Worm (Caenorhabditis elegans): Measurements from ENCODE around the gene clec-252.

clec-252 gene

ce11 chrV:18746937-18747660 lies 1.5 kb downstream of the clec-252 start, which contains the start of gene clec-251:
TSS of gene clec-251 (minus strand) at chrV:18746987.
- no peak for TF ChIP-seq cog-1 (tag; optimal IDR thresholded peaks at IDR 0.05)
- no peak for TF ChIP-seq klf-2 (GFP tag; conservative IDR thresholded peaks at IDR 0.05)
- no peak for TF ChIP-seq med-1 (GFP tag; optimal IDR thresholded peaks at IDR 0.05; ENCODE audit: insufficient read depth)
- no peak for TF ChIP-seq tab-1 (GFP tag; IDR thresholded peaks at IDR 0.05)
- TF ChIP-seq ztf-23 (GFP tag; IDR thresholded peaks at IDR 0.05) = no peak
- TF ChIP-seq flt-1 (GFP tag; IDR thresholded peaks at IDR 0.05) = no peak

- no peak for TF ChIP-seq klf-2 (GFP tag; conservative IDR thresholded peaks at IDR 0.05)
- no peak for TF ChIP-seq med-1 (GFP tag; optimal IDR thresholded peaks at IDR 0.05; ENCODE audit: insufficient read depth)
- no peak for TF ChIP-seq ztf-29 (GFP tag; IDR thresholded peaks at IDR 0.05)
- no peak for TF ChIP-seq cog-1 (tag; optimal IDR thresholded peaks at IDR 0.05)
- no peak for TF ChIP-seq ref-1 (GFP tag; conservative IDR thresholded peaks at IDR 0.05)
- no peak for TF ChIP-seq tab-1 (GFP tag; IDR thresholded peaks at IDR 0.05)
- no peak for TF ChIP-seq ztf-23 (GFP tag; IDR thresholded peaks at IDR 0.05)
- TF ChIP-seq flt-1 (GFP tag; IDR thresholded peaks at IDR 0.05) = no peak
- TF ChIP-seq T22C8.4 (GFP tag; IDR thresholded peaks at IDR 0.05) = no peak
These were observed 6.5 kb downstream of the clec-252 start, which contains the start of gene clec-250 for ce11 chrV:18742108-18742507. TSS of gene clec-250 (minus strand) at chrV:18742208.

DNA sequence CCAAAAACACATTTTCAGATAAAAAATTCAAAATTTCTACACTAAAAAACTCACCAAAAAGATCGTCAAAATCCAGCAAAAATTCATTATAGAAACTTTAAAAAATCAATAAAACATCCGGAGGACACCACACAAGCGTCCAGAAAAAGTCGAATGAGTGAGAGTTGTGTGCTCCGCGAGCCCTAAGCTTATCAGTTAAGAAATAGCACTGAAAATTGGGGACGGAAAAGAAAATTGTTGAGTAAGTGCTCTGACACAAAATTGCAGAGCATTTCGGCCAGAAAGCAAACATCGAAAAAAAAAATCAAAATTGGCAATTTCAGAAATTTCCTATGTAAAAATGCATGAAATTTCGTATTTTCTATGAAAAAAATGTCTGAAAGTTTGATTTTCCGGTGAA lies 11.0 kb downstream of the clec-252 start:
- TF ChIP-seq med-1 (GFP tag; optimal IDR thresholded peaks at IDR 0.05; ENCODE audit: insufficient read depth) (no peak), ref-1 (GFP tag; conservative IDR thresholded peaks at IDR 0.05) (no peak), flt-1 (GFP tag; IDR thresholded peaks at IDR 0.05) (no peak), ztf-23 (GFP tag; IDR thresholded peaks at IDR 0.05) (no peak), ztf-29 (GFP tag; IDR thresholded peaks at IDR 0.05) (no peak), cog-1 (tag; optimal IDR thresholded peaks at IDR 0.05) (no peak), T22C8.4 (GFP tag; IDR thresholded peaks at IDR 0.05) (no peak), klf-2 (GFP tag; conservative IDR thresholded peaks at IDR 0.05) (no peak), tab-1 (GFP tag; IDR thresholded peaks at IDR 0.05) (no peak)

- TF ChIP-seq ztf-23 (GFP tag; IDR thresholded peaks at IDR 0.05) (no peak), med-1 (GFP tag; optimal IDR thresholded peaks at IDR 0.05; ENCODE audit: insufficient read depth) (no peak), flt-1 (GFP tag; IDR thresholded peaks at IDR 0.05) (no peak), tab-1 (GFP tag; IDR thresholded peaks at IDR 0.05) (no peak), ref-1 (GFP tag; conservative IDR thresholded peaks at IDR 0.05) (no peak), ztf-29 (GFP tag; IDR thresholded peaks at IDR 0.05) (no peak), klf-2 (GFP tag; conservative IDR thresholded peaks at IDR 0.05) (no peak), cog-1 (tag; optimal IDR thresholded peaks at IDR 0.05) (no peak)
These were observed 14.2 kb downstream of the clec-252 start, which contains the start of gene scl-20 for ce11 chrV:18734381-18734780. TSS of gene scl-20 (minus strand) at chrV:18734481.

- TF ChIP-seq ref-1 (GFP tag; conservative IDR thresholded peaks at IDR 0.05) = no peak
- TF ChIP-seq flt-1 (GFP tag; IDR thresholded peaks at IDR 0.05) = no peak
- no peak for TF ChIP-seq tab-1 (GFP tag; IDR thresholded peaks at IDR 0.05)
- TF ChIP-seq cog-1 (tag; optimal IDR thresholded peaks at IDR 0.05) = no peak
- no peak for TF ChIP-seq ztf-29 (GFP tag; IDR thresholded peaks at IDR 0.05)
- no peak for TF ChIP-seq klf-2 (GFP tag; conservative IDR thresholded peaks at IDR 0.05)
- TF ChIP-seq T22C8.4 (GFP tag; IDR thresholded peaks at IDR 0.05) = no peak
- no peak for TF ChIP-seq ztf-23 (GFP tag; IDR thresholded peaks at IDR 0.05)
- TF ChIP-seq med-1 (GFP tag; optimal IDR thresholded peaks at IDR 0.05; ENCODE audit: insufficient read depth) = no peak
These were observed 14.7 kb downstream of the clec-252 start for ce11 chrV:18733942-18734341.

- no peak for TF ChIP-seq ref-1 (GFP tag; conservative IDR thresholded peaks at IDR 0.05)
These were observed 17.0 kb downstream of the clec-252 start, which contains the start of the genes asp-18 and scl-19 for ce11 chrV:18731579-18732041. TSS of gene asp-18 (minus strand) at chrV:18731679. TSS of gene scl-19 (plus strand) at chrV:18731991.

DNA sequence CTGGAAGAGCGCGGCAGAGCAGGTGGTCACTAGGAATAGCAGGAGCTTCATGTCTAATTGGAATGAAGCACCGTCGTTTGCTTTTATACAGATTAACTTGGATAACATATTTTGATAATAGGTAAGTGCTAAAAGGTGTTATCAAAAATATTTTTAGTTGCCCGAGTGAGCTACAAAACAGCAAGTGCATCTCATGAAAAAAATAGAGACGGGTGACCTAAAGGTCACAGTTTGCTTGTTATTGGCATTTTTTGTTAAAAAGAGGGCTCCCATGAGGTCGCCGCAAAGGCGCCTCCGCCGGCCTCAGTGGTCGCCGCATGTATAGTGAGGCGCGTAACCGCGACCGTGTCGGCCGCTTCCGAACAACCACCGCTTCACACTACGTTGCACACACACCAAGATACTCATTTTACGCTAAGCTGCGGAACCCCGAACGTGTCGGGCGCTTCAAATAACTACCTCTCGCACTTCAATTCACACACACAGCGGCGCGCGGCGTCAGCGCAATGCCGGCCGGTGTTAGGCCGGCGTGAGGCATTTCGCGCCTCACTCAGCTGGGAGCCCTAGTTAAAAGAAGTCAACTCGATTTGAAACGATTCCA lies 19.2 kb downstream of the clec-252 start, which contains the start of gene asp-19:
TSS of gene asp-19 (minus strand) at position 51 of the 601 bp plus-strand sequence.
- TF ChIP-seq med-1 (GFP tag; optimal IDR thresholded peaks at IDR 0.05; ENCODE audit: insufficient read depth) (no peak), flt-1 (GFP tag; IDR thresholded peaks at IDR 0.05) (no peak), ztf-29 (GFP tag; IDR thresholded peaks at IDR 0.05) (no peak), cog-1 (tag; optimal IDR thresholded peaks at IDR 0.05) (no peak), ref-1 (GFP tag; conservative IDR thresholded peaks at IDR 0.05) (no peak), klf-2 (GFP tag; conservative IDR thresholded peaks at IDR 0.05) (no peak), ztf-23 (GFP tag; IDR thresholded peaks at IDR 0.05) (no peak), T22C8.4 (GFP tag; IDR thresholded peaks at IDR 0.05) (no peak), tab-1 (GFP tag; IDR thresholded peaks at IDR 0.05) (no peak)

- TF ChIP-seq cog-1 (tag; optimal IDR thresholded peaks at IDR 0.05) (no peak), tab-1 (GFP tag; IDR thresholded peaks at IDR 0.05) (no peak), flt-1 (GFP tag; IDR thresholded peaks at IDR 0.05) (no peak), klf-2 (GFP tag; conservative IDR thresholded peaks at IDR 0.05) (no peak), ref-1 (GFP tag; conservative IDR thresholded peaks at IDR 0.05) (no peak), T22C8.4 (GFP tag; IDR thresholded peaks at IDR 0.05) (no peak), ztf-23 (GFP tag; IDR thresholded peaks at IDR 0.05) (no peak), ztf-29 (GFP tag; IDR thresholded peaks at IDR 0.05) (no peak), med-1 (GFP tag; optimal IDR thresholded peaks at IDR 0.05; ENCODE audit: insufficient read depth) (no peak)
These were observed 22.8 kb downstream of the clec-252 start for ce11 chrV:18725858-18726257.

ce11 chrV:18724076-18724475 lies 24.6 kb downstream of the clec-252 start:
- no peak for TF ChIP-seq ref-1 (GFP tag; conservative IDR thresholded peaks at IDR 0.05)
- TF ChIP-seq med-1 (GFP tag; optimal IDR thresholded peaks at IDR 0.05; ENCODE audit: insufficient read depth) = no peak
- TF ChIP-seq cog-1 (tag; optimal IDR thresholded peaks at IDR 0.05) = no peak
- no peak for TF ChIP-seq tab-1 (GFP tag; IDR thresholded peaks at IDR 0.05)
- no peak for TF ChIP-seq klf-2 (GFP tag; conservative IDR thresholded peaks at IDR 0.05)
